Worm (Caenorhabditis elegans) whole organism, L4/young adult: Measurements from ENCODE around the gene sre-24.

Experiments used
- W03F9.2 ChIP-seq: fragments of 150-350 bp; optimal IDR thresholded peaks from 2 replicates; lab custom pipeline; 2014; ENCODE audit warnings: missing biosample characterization, missing genetic modification characterization
- dao-5 ChIP-seq: sonication (generic microtip); optimal IDR thresholded peaks from 2 replicates; lab custom pipeline; 2016; ENCODE audit warnings: missing genotype, missing genetic modification characterization, moderate library complexity, missing compliant biosample characterization
- him-1 ChIP-seq: sonication (generic microtip); optimal IDR thresholded peaks from 2 replicates; lab custom pipeline; 2016; ENCODE audit warnings: missing genotype, missing genetic modification reagents, missing genetic modification characterization, missing compliant biosample characterization

DNA sequence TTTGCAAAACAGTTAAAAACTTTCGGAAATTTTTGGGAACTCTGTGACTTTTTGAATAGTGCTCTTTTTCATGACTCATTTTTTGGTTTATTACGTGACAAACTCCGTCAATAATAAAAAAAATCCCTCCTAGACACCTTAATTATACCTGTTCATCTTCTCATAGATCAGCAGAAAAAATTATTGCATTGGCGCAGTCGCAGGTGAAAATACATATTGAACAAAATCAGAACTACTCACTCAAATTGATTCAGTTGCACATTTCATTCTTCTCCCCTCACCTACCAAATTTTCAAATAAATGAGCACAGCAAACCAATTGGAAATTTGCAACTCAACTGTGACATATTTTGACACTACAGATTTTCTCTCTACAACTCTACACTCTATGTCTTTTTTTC, 8.5 kb downstream of the sre-24 start, which contains the start of gene srh-127:
- TF ChIP-seq him-1 = no peak
- TF ChIP-seq dao-5 (tag; lab: Kevin White, UChicago) = no peak
- no peak for TF ChIP-seq W03F9.2 (tag; lab: Kevin White, UChicago)
